Fruit fly (Drosophila melanogaster): ENCODE measurements around the gene CG13114.

The CG13114 gene

DNA sequence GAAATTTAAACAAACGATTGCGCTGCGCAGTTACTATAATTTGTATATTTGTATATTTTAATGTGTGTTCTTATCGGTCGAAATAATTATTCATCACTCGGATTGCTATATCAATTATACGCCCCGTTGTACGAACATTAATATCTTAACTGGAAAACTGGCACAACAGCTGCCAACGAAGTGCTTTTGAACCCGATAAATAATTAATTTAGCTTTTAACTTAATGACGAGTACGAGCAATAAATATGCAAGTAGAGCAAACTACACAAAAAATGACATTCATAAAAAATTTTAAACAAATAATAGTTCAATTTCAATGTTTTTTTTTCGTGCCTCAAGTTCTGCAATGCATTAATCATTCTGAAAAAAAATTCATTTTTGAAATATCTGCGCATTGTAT, 45.2 kb upstream of the CG13114 start:
- TF ChIP-seq kay (GFP tag; ENCODE audit: borderline replicate concordance), result peak; percentile 94
- no peak for TF ChIP-seq ovo (GFP tag; optimal IDR thresholded peaks at IDR 0.05)

DNA sequence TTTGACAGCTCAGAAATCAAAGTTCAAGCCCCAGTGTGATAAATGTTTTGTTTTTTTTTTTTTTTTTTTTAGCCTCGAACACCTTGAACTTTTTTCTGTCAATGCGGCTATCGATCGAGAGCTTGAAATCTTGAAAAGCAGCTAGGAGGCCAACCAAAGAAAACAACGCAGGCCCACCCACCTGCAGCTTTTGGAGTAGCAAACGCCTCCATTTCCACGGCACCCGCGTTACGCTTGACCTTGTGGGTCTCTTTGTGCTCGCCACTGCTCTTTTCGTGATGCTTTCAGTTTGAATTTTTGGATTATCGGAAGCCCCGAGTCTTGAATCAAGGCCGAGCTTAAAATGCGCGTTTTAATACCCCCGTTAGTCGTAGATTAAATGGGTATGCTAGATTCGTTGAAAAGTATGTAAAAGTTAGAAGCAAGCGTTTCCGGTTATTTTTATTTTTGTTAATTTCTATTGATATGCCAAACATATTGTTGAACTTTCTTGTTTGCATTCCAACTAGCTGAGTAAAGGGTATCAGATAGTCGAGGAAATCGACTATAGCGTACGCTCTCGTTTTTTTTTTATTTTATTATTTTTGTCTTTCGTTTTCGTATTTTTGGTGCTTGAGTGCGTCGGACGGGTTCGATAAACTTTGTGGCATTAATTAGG, 42.7 kb upstream of the CG13114 start:
- TF ChIP-seq CG11617 (GFP tag; optimal IDR thresholded peaks at IDR 0.05) (no peak), bab1 (GFP tag; optimal IDR thresholded peaks at IDR 0.05) (peak; percentile 48), kay (GFP tag; ENCODE audit: borderline replicate concordance) (no peak), CG1620 (GFP tag; optimal IDR thresholded peaks at IDR 0.05) (no peak)

DNA sequence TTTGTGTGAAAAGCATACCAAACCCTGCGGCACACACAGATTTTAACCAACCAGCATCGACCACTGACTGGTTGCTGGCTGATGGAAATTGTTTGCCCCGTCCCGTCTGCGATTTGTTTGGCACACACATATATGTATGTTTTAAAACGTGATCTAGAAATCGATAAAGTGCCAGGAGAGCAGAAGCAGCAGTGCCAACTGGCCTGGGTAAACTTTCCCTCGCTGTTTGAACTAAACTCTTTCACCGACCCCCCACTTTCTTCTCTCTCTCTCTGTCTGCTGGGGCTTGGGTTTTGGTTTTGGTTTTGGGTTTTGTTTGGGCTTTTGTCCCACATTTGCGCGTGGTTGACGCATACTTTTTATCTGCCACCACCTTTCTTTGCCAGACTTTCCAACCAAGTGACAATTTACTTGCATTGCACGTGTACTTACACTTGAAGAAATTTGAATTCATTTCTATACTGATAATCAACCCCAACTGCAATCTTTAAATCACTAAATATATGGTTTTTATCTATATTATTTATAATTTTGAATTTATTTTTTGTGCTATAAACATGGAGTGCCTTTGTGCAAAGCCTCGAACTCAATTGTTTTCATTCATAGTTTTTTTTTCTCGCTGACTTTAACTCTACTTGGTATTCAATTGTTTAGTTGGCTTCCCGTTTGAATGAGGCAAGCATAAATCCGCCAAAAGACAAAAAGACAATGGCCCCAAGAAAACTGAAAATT, 40.1 kb upstream of the CG13114 start:
- no peak for TF ChIP-seq CG7045 (GFP tag; optimal IDR thresholded peaks at IDR 0.05)
- peak; percentile 40 for TF ChIP-seq kay (GFP tag; ENCODE audit: borderline replicate concordance)

DNA sequence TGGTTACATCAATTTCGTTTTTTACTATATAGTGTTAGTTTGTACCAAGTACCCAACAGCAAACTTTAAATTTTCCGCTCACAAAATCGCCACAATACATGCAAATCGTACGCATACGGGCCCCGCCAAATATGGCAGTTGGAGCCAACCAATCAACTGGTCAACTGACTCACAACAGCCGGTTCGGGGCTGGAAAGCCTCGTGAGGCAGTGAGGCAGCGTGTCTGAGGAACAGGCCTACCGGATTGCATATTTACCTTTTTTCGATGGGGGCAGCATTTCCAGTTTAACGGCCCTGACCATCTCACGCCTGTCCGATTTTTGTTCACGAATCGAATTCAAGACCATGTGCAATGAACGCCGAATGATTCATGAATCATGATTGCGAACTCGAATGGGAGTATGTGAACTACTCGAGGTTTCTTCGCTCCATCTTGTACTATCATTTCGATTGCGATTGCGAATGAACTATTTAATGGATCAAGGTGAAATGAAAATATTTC, 39.0 kb upstream of the CG13114 start:
- TF ChIP-seq Clk (GFP tag; optimal IDR thresholded peaks at IDR 0.05) (no peak), CG7101 (tag; optimal IDR thresholded peaks at IDR 0.05) (no peak), tj (GFP tag; optimal IDR thresholded peaks at IDR 0.05) (peak; percentile 50), Mnt (GFP tag; optimal IDR thresholded peaks at IDR 0.05) (no peak), CG5204 (GFP tag; optimal IDR thresholded peaks at IDR 0.05) (no peak), CG14711 (tag; optimal IDR thresholded peaks at IDR 0.05) (no peak)

DNA sequence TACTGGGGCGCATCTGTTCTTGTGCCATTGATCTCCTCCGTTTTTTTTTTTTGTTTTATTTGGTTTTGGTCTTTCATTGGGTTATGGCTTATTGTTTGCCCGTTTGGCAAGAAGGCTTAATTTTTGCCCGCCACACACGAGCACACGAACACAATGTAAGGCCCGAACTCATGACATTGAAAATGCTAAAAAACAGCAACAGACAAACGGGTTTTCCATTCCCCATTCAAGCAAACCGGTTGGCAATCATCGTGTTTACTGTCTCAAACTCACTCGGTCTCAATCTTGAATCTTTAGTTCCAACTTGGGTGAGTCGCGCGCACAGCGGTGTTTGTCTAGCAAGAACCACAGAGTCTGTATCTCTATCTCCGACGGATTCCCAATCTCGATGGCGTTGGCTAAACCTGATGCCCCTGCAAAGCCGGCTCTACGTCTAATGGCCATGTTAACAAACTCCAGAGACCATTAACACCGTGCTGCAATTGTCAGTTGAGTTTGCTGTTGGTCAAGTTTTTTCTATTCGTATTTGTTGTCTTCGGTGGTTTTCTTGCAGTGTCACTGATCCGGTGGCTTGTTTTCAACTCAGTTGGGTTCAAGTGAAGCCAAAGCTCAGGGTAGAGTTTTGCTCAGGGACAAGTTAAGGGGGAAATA, 36.9 kb upstream of the CG13114 start:
- TF ChIP-seq CG12768 (GFP tag; optimal IDR thresholded peaks at IDR 0.05) (no peak), CG7045 (GFP tag; optimal IDR thresholded peaks at IDR 0.05) (no peak), tj (GFP tag; optimal IDR thresholded peaks at IDR 0.05) (no peak), Mnt (GFP tag; optimal IDR thresholded peaks at IDR 0.05) (no peak)

DNA sequence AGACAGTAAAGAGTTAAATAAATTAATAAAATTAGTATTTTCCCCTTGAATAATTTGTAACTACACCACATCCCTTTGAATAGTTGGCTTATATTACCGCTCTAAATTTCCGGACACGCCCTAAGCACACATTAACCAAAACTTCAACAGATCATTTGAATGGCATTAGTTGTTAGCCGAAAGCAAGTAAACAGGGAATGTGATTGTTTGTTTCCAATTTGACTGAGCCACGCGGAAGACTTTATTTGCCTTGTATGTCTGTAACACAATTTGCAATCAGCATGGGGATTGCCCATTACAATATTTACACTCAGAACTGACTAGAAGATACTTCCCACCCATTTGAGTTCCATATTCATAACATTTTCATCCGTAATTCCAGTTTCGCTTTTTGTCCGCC, 36.0 kb upstream of the CG13114 start:
- no peak for TF ChIP-seq Hr96 (GFP tag; optimal IDR thresholded peaks at IDR 0.05)
- no peak for TF ChIP-seq ovo (GFP tag; optimal IDR thresholded peaks at IDR 0.05)
- TF ChIP-seq kay (GFP tag; ENCODE audit: borderline replicate concordance), result peak; percentile 40

DNA sequence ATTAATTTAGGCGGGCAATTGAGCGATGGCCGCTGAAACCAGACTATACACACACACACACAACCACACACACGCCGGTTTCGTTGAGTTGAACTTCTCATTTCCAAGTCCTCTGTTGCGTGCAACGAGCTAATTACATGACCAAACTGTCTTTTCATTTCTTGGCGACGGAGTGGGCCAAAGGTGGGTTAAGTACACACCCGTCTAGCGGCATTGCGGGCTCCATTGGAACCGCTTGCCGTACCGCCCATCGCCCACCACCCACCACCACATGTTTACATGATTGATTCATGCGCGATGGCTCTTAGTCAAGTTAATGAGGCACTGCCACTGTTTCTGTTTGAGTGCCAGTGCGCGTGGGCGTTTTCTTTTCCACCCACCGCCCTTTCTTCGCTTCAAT, 35.2 kb upstream of the CG13114 start:
- TF ChIP-seq kay (GFP tag; ENCODE audit: borderline replicate concordance) (no peak), CG33017 (tag; optimal IDR thresholded peaks at IDR 0.05) (no peak)

DNA sequence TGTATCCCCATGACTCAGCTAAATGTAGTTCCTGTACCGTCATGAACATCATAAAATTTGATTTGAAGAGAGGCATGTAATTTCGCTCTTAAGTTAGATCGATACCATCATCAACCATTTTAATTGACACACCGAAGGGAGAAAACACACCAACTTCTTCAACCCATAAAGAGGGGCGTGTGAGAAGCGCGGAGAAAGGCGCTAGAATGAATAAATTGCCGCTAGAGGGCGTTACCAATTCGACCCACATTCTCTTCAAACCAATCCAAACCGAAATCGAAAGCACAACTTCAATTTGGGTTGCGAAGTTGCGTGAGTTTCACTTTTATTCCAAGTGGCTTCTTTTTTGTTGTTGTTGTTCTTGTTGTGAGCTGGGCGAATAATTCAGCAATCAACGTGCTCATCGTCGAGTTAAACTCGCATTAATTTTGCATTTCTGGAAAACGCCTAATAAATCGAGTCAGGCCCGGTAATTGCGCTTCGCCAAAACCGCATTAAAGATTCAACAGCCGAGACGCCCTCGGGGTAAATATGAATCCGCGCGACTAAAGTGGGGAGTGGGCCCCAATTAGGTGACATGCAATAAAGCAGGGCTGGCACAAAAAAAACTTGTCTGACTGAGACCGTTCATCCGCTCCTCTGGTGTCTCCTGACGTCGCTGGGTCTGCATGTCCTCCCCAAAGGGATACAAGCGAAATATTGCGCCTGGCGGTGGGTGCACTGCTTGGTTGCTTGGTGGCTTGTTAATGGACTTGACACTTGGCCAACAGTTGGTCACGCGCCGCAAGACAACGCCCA, 33.0 kb upstream of the CG13114 start:
- TF ChIP-seq Mnt (GFP tag; optimal IDR thresholded peaks at IDR 0.05), result no peak
- TF ChIP-seq ovo (GFP tag; optimal IDR thresholded peaks at IDR 0.05), result no peak
- TF ChIP-seq CG7045 (GFP tag; optimal IDR thresholded peaks at IDR 0.05), result no peak
- no peak for TF ChIP-seq CG5204 (GFP tag; optimal IDR thresholded peaks at IDR 0.05)
- TF ChIP-seq kay (GFP tag; ENCODE audit: borderline replicate concordance), result peak; percentile 49
- TF ChIP-seq cnc (optimal IDR thresholded peaks at IDR 0.05), result peak in 1 of 2 experiments; percentile 8
- TF ChIP-seq cic (GFP tag; optimal IDR thresholded peaks at IDR 0.05), result no peak

DNA sequence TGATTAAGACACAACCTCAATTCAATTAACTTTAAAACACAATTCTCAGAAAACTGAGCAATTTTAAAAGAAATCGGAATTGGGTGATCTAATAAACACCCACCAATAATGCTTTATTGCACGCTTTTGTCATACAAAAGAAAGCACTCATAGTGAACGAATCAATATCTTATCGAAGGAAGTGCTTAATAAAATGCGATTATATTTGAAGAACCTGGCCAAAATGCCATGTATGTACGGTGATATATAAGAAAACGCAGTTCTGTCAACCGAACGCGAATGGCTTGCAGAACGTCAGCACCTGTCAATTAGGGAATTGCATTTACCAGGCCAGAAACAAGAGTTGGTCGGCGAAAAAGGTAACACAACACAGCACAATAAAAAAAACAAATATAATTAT, 31.8 kb upstream of the CG13114 start:
- no peak for TF ChIP-seq Hr96 (GFP tag; optimal IDR thresholded peaks at IDR 0.05)
- no peak for TF ChIP-seq CG7101 (tag; optimal IDR thresholded peaks at IDR 0.05)
- no peak for TF ChIP-seq CG12768 (GFP tag; optimal IDR thresholded peaks at IDR 0.05)
- peak; percentile 48 for TF ChIP-seq cic (GFP tag; optimal IDR thresholded peaks at IDR 0.05)
- TF ChIP-seq CG11617 (GFP tag; optimal IDR thresholded peaks at IDR 0.05), result no peak
- TF ChIP-seq CG1620 (GFP tag; optimal IDR thresholded peaks at IDR 0.05), result no peak
- TF ChIP-seq toe (GFP tag; optimal IDR thresholded peaks at IDR 0.05), result no peak
- no peak for TF ChIP-seq pad (GFP tag; optimal IDR thresholded peaks at IDR 0.05)
- TF ChIP-seq CG14711 (tag; optimal IDR thresholded peaks at IDR 0.05), result no peak
- TF ChIP-seq ovo (GFP tag; optimal IDR thresholded peaks at IDR 0.05), result no peak
- no peak for TF ChIP-seq CG5204 (GFP tag; optimal IDR thresholded peaks at IDR 0.05)
- peak; percentile 26 for TF ChIP-seq Mnt (GFP tag; optimal IDR thresholded peaks at IDR 0.05)
- no peak for TF ChIP-seq CG7045 (GFP tag; optimal IDR thresholded peaks at IDR 0.05)
- TF ChIP-seq CG33017 (tag; optimal IDR thresholded peaks at IDR 0.05), result peak; percentile 15
- TF ChIP-seq cnc (optimal IDR thresholded peaks at IDR 0.05), result no peak
- peak; percentile 9 for TF ChIP-seq kay (GFP tag; ENCODE audit: borderline replicate concordance)
- no peak for TF ChIP-seq Crg-1 (GFP tag; optimal IDR thresholded peaks at IDR 0.05)
- TF ChIP-seq Clk (GFP tag; optimal IDR thresholded peaks at IDR 0.05), result no peak
- no peak for TF ChIP-seq tj (GFP tag; optimal IDR thresholded peaks at IDR 0.05)
- no peak for TF ChIP-seq bab1 (GFP tag; optimal IDR thresholded peaks at IDR 0.05)

Data from whole organism, adult.